Worm (Caenorhabditis elegans) whole organism, L1 larva: ENCODE data around the gene snr-6.

Source experiments
- C34B4.2 ChIP-seq: sonication (generic microtip); optimal IDR thresholded peaks from 2 replicates; lab custom pipeline; 2017; ENCODE audit warnings: mild to moderate bottlenecking, missing genetic modification characterization, missing compliant biosample characterization
- blmp-1 ChIP-seq: fragments of 150-350 bp; optimal IDR thresholded peaks from 2 replicates; lab custom pipeline; 2014; ENCODE audit warnings: missing biosample characterization, missing genetic modification characterization
- elt-2 ChIP-seq: sonication (generic microtip); optimal IDR thresholded peaks from 2 replicates; lab custom pipeline; 2016; ENCODE audit warnings: missing genetic modification characterization, mild to moderate bottlenecking, inconsistent platforms, missing compliant biosample characterization, missing genetic modification reagents
- lsy-2 ChIP-seq, 2 experiments: fragments of 150-350 bp; optimal IDR thresholded peaks; 2 replicates each; lab custom pipeline; 2014; ENCODE audit warnings: missing biosample characterization in 2 of 2, missing genetic modification characterization in 2 of 2
- mep-1 ChIP-seq: fragments of 150-350 bp; optimal IDR thresholded peaks from 2 replicates; lab custom pipeline; 2014; ENCODE audit warnings: missing biosample characterization, missing genetic modification characterization
- nhr-12 ChIP-seq: sonication (generic microtip); optimal IDR thresholded peaks from 2 replicates; lab custom pipeline; 2017; ENCODE audit warnings: missing biosample characterization, missing genetic modification characterization
- nhr-47 ChIP-seq: sonication (generic microtip); optimal IDR thresholded peaks from 2 replicates; lab custom pipeline; 2016; ENCODE audit warnings: mild to moderate bottlenecking, missing genetic modification characterization, moderate library complexity, missing compliant biosample characterization
- pax-3 ChIP-seq: fragments of 200-800 bp; sonication (Bioruptor generic); optimal IDR thresholded peaks from 2 replicates; lab custom pipeline; 2018; ENCODE audit warnings: mild to moderate bottlenecking, missing genetic modification characterization, moderate library complexity, missing compliant biosample characterization
- snu-23 ChIP-seq: sonication (generic microtip); optimal IDR thresholded peaks from 2 replicates; lab custom pipeline; 2016; ENCODE audit warnings: missing genetic modification characterization, missing compliant biosample characterization
- tlp-1 ChIP-seq: fragments of 150-350 bp; optimal IDR thresholded peaks from 2 replicates; lab custom pipeline; 2014; ENCODE audit warnings: missing biosample characterization, missing genetic modification characterization
- unc-130 ChIP-seq: fragments of 150-350 bp; optimal IDR thresholded peaks from 2 replicates; lab custom pipeline; 2017; ENCODE audit warnings: missing biosample characterization, missing genetic modification characterization, inconsistent platforms
- zag-1 ChIP-seq: fragments of 150-350 bp; optimal IDR thresholded peaks from 2 replicates; lab custom pipeline; 2014; ENCODE audit warnings: missing biosample characterization, missing genetic modification characterization
- ztf-4 ChIP-seq: fragments of 150-350 bp; optimal IDR thresholded peaks from 2 replicates; lab custom pipeline; 2014; ENCODE audit warnings: missing biosample characterization, missing genetic modification characterization

DNA sequence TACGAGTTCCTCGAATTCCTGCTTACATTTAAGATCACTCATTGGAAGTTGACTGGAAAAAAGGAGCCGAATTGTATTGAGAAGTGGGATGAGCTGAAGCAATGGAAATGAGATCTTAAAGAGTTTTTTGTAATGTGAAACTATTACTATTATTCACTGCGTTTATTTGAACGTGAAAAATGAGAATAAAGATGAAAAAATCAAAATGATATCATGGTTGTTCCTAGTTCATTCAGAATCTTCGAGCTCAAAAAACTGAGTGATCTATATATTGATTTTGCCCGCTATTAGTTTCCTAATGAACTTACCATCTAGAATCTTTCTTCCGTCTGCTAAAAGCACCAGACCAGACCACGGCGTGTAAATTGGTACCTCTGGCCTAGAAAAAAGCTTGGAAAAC lies 7.6 kb upstream of the snr-6 start:
- no peak for TF ChIP-seq tlp-1
- TF ChIP-seq elt-2: no peak
- no peak for TF ChIP-seq snu-23 (GFP tag; lab: Kevin White, UChicago)
- no peak for TF ChIP-seq nhr-47 (tag; lab: Kevin White, UChicago)
- TF ChIP-seq mep-1 (tag; lab: Kevin White, UChicago): no peak
- TF ChIP-seq nhr-12: no peak
- no peak for TF ChIP-seq zag-1 (tag; lab: Kevin White, UChicago)
- TF ChIP-seq lsy-2 (tag; optimal IDR thresholded peaks at IDR 0.05; lab: Kevin White, UChicago): no peak
- no peak for TF ChIP-seq blmp-1
- TF ChIP-seq pax-3 (tag; lab: Kevin White, UChicago): no peak
- TF ChIP-seq ztf-4 (tag; lab: Kevin White, UChicago): no peak
- no peak for TF ChIP-seq C34B4.2 (tag; lab: Kevin White, UChicago)
- no peak for TF ChIP-seq unc-130 (tag; lab: Kevin White, UChicago)
